Worm (Caenorhabditis elegans) whole organism, L2 larva: ENCODE measurements around the gene F25B3.2.

Experiments
- C34F6.9 ChIP-seq: fragments of 150-350 bp; optimal IDR thresholded peaks from 2 replicates; lab custom pipeline; 2014; ENCODE audit warnings: missing biosample characterization, missing genetic modification characterization
- F13H6.1 ChIP-seq: sonication (generic microtip); optimal IDR thresholded peaks from 2 replicates; lab custom pipeline; 2016; ENCODE audit warnings: missing genetic modification characterization, missing compliant biosample characterization
- Y55F3AM.14 ChIP-seq: fragments of 200-800 bp; sonication (Bioruptor generic); optimal IDR thresholded peaks from 2 replicates; lab custom pipeline; 2018; ENCODE audit warnings: mild to moderate bottlenecking, missing genetic modification characterization, missing compliant biosample characterization
- ZK546.5 ChIP-seq: sonication (generic microtip); optimal IDR thresholded peaks from 2 replicates; lab custom pipeline; 2017; ENCODE audit warnings: missing biosample characterization, missing genetic modification characterization
- alr-1 ChIP-seq: fragments of 150-350 bp; optimal IDR thresholded peaks from 2 replicates; lab custom pipeline; 2014; ENCODE audit warnings: missing biosample characterization, missing genetic modification characterization
- aly-2 ChIP-seq: fragments of 150-350 bp; optimal IDR thresholded peaks from 2 replicates; lab custom pipeline; 2014; ENCODE audit warnings: missing biosample characterization, missing genetic modification characterization
- blmp-1 ChIP-seq: sonication (generic microtip); optimal IDR thresholded peaks from 2 replicates; lab custom pipeline; 2017; ENCODE audit warnings: missing genetic modification characterization, mild to moderate bottlenecking, missing compliant biosample characterization, antibody characterized with exemption, moderate library complexity; ENCODE audit not compliant: insufficient read depth
- ceh-82 ChIP-seq: fragments of 150-350 bp; optimal IDR thresholded peaks from 2 replicates; lab custom pipeline; 2014; ENCODE audit warnings: missing biosample characterization, missing genetic modification characterization
- crh-2 ChIP-seq: sonication (generic microtip); optimal IDR thresholded peaks from 2 replicates; lab custom pipeline; 2017; ENCODE audit warnings: missing biosample characterization, missing genetic modification characterization
- dmd-4 ChIP-seq: sonication (generic microtip); optimal IDR thresholded peaks from 2 replicates; lab custom pipeline; 2017; ENCODE audit warnings: missing biosample characterization, missing genetic modification characterization
- fos-1 ChIP-seq: fragments of 150-350 bp; optimal IDR thresholded peaks from 2 replicates; lab custom pipeline; 2014; ENCODE audit warnings: missing biosample characterization, missing genetic modification characterization
- gmeb-1 ChIP-seq: fragments of 150-350 bp; optimal IDR thresholded peaks from 2 replicates; lab custom pipeline; 2014; ENCODE audit warnings: missing biosample characterization, missing genetic modification characterization
- lin-11 ChIP-seq: fragments of 150-350 bp; sonication (generic microtip); optimal IDR thresholded peaks from 2 replicates; lab custom pipeline; 2014; ENCODE audit warnings: missing biosample characterization, missing genetic modification characterization, inconsistent platforms, mixed read lengths
- lin-13 ChIP-seq: fragments of 150-350 bp; optimal IDR thresholded peaks from 2 replicates; lab custom pipeline; 2014; ENCODE audit warnings: missing biosample characterization, missing genetic modification reagents, missing genetic modification characterization
- lin-39 ChIP-seq: fragments of 150-350 bp; optimal IDR thresholded peaks from 2 replicates; lab custom pipeline; 2014; ENCODE audit warnings: missing biosample characterization, missing genetic modification reagents, missing genetic modification characterization
- lsy-2 ChIP-seq, 2 experiments: fragments of 150-350 bp in 1 of 2; sonication (generic microtip) in 1 of 2; optimal IDR thresholded peaks; 2 replicates each; lab custom pipeline; 2014 to 2017; ENCODE audit warnings: missing biosample characterization in 2 of 2, missing genetic modification characterization in 2 of 2
- mdl-1 ChIP-seq, 2 experiments: fragments of 150-350 bp in 1 of 2; sonication (generic microtip) in 1 of 2; optimal IDR thresholded peaks; 2 replicates each; lab custom pipeline; 2017; ENCODE audit warnings: missing biosample characterization in 2 of 2, missing genetic modification characterization in 2 of 2
- nhr-10 ChIP-seq: sonication (generic microtip); optimal IDR thresholded peaks from 2 replicates; lab custom pipeline; 2017; ENCODE audit warnings: missing biosample characterization, missing genetic modification characterization
- nhr-12 ChIP-seq: fragments of 150-350 bp; optimal IDR thresholded peaks from 2 replicates; lab custom pipeline; 2014; ENCODE audit warnings: missing biosample characterization, missing genetic modification characterization
- nhr-21 ChIP-seq: fragments of 150-350 bp; optimal IDR thresholded peaks from 2 replicates; lab custom pipeline; 2014; ENCODE audit warnings: missing biosample characterization, missing genetic modification characterization
- nhr-23 ChIP-seq: fragments of 150-350 bp; optimal IDR thresholded peaks from 2 replicates; lab custom pipeline; 2014; ENCODE audit warnings: missing biosample characterization, missing genetic modification reagents, missing genetic modification characterization
- nhr-25 ChIP-seq: fragments of 150-350 bp; sonication (generic microtip); optimal IDR thresholded peaks from 3 replicates; lab custom pipeline; 2014; ENCODE audit warnings: missing biosample characterization, missing genetic modification characterization
- peb-1 ChIP-seq: fragments of 150-350 bp; optimal IDR thresholded peaks from 2 replicates; lab custom pipeline; 2014; ENCODE audit warnings: missing biosample characterization, missing genetic modification characterization
- sem-4 ChIP-seq: fragments of 150-350 bp; optimal IDR thresholded peaks from 2 replicates; lab custom pipeline; 2014; ENCODE audit warnings: missing biosample characterization, missing genetic modification reagents, missing genetic modification characterization
- skn-1 ChIP-seq: sonication (generic microtip); optimal IDR thresholded peaks from 2 replicates; lab custom pipeline; 2017; ENCODE audit warnings: missing biosample characterization, missing genetic modification characterization
- sma-3 ChIP-seq: sonication (generic microtip); optimal IDR thresholded peaks from 2 replicates; lab custom pipeline; 2016; ENCODE audit warnings: missing genetic modification reagents, missing genetic modification characterization, missing compliant biosample characterization
- sma-9 ChIP-seq, 2 experiments: fragments of 150-350 bp in 1 of 2; sonication (generic microtip) in 1 of 2; optimal IDR thresholded peaks; 2 replicates each; lab custom pipeline; 2014 to 2016; ENCODE audit warnings: missing genetic modification characterization in 2 of 2, mild to moderate bottlenecking in 1 of 2, missing biosample characterization in 1 of 2, missing compliant biosample characterization in 1 of 2, missing genetic modification reagents in 1 of 2, moderate library complexity in 1 of 2
- unc-39 ChIP-seq: fragments of 150-350 bp; optimal IDR thresholded peaks from 2 replicates; lab custom pipeline; 2014; ENCODE audit warnings: missing biosample characterization, missing genetic modification characterization
- unc-55 ChIP-seq: fragments of 150-350 bp; sonication (generic microtip); optimal IDR thresholded peaks from 3 replicates; lab custom pipeline; 2014; ENCODE audit warnings: missing biosample characterization, missing genetic modification reagents, missing genetic modification characterization
- unc-62 ChIP-seq: fragments of 150-350 bp; optimal IDR thresholded peaks from 2 replicates; lab custom pipeline; 2014; ENCODE audit warnings: missing biosample characterization, missing genetic modification reagents, missing genetic modification characterization
- zag-1 ChIP-seq: fragments of 150-350 bp; optimal IDR thresholded peaks from 2 replicates; lab custom pipeline; 2014; ENCODE audit warnings: missing biosample characterization, missing genetic modification characterization
- ztf-1 ChIP-seq: fragments of 200-800 bp; sonication (Bioruptor generic); conservative IDR thresholded peaks from 2 replicates; pipeline ENCODE4 v1.3.6; 2022; ENCODE audit warnings: missing genetic modification characterization, missing compliant biosample characterization
- ztf-11 ChIP-seq: sonication (generic microtip); optimal IDR thresholded peaks from 2 replicates; lab custom pipeline; 2017; ENCODE audit warnings: missing biosample characterization, missing genetic modification characterization
- ztf-4 ChIP-seq: fragments of 150-350 bp; optimal IDR thresholded peaks from 2 replicates; lab custom pipeline; 2014; ENCODE audit warnings: missing biosample characterization, missing genetic modification characterization

F25B3.2 gene

DNA sequence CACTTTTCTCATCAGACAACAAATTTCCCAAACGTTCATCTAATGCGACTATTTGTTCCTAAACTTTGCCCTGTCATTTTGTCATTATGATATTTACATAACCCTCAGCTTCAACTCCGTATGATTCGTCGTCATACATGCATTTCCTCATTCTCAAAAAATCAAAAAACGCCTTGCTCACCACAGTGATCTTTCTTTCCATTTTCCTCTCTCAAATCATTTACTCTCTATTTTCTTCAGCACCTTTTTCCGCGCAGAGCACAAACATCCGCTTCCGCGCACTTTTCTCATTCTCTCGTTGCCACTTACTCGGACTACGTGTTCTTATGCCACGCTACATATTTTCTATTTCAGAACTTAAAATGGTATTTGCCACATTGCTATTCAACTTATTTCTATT lies at the start of gene F25B3.2:
F25B3.2 (plus strand) TSS at position 301 of the 400 bp plus-strand sequence.
- no peak for TF ChIP-seq fos-1
- TF ChIP-seq lin-39 (tag; lab: Kevin White, UChicago), result no peak
- no peak for TF ChIP-seq dmd-4 (tag; lab: Kevin White, UChicago)
- no peak for TF ChIP-seq ztf-4 (tag; lab: Kevin White, UChicago)
- no peak for TF ChIP-seq unc-55
- TF ChIP-seq sma-3 (GFP tag; lab: Kevin White, UChicago), result no peak
- TF ChIP-seq peb-1 (tag; lab: Kevin White, UChicago), result no peak

DNA sequence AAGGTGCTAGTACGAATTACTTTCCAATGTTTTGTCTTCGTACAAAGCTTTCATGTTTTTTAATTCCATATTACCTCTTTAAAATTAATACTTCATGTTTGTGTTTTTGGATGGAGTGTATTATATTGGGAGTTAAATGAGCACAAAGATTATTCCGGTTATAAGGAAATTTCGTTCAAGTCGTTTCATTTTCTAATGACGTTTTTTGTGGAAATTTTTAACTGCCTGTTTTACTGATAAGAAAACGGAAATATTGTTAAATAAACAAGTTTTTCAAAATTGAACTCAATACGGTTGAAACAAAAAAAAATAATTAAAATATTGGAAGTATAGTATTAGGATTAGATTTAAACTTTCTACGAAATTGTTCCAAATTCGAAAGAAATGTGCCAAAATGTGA lies 49.8 kb upstream of the F25B3.2 start:
- peak; percentile 45 for TF ChIP-seq fos-1
- TF ChIP-seq alr-1 (tag; lab: Kevin White, UChicago), result no peak
- TF ChIP-seq dmd-4 (tag; lab: Kevin White, UChicago), result no peak
- no peak for TF ChIP-seq ceh-82 (tag; lab: Kevin White, UChicago)
- TF ChIP-seq unc-39 (tag; lab: Kevin White, UChicago), result no peak
- TF ChIP-seq mdl-1 (tag; optimal IDR thresholded peaks at IDR 0.05; lab: Kevin White, UChicago), result no peak
- TF ChIP-seq lin-11 (tag; lab: Kevin White, UChicago), result no peak

- TF ChIP-seq C34F6.9 (tag; lab: Kevin White, UChicago) (no peak), gmeb-1 (no peak), blmp-1 (tag; lab: Kevin White, UChicago) (no peak), sem-4 (tag; lab: Kevin White, UChicago) (no peak)
- TF ChIP-seq, all 48 proteins: peak for 0
Measured at ce11 chrV:9527984-9528383, 49.1 kb upstream of the F25B3.2 start.

ce11 chrV:9531477-9531876 lies 45.6 kb upstream of the F25B3.2 start, which contains the start of the genes C50F4.10 and pfk-1.2:
C50F4.10 (minus strand) TSS chrV:9531577.
pfk-1.2 (plus strand) TSS chrV:9531801.
- no peak for TF ChIP-seq gmeb-1
- no peak for TF ChIP-seq ztf-1 (GFP tag; lab: Robert Waterston, UW)
- TF ChIP-seq aly-2 (tag; lab: Kevin White, UChicago), result no peak
- TF ChIP-seq zag-1 (tag; lab: Kevin White, UChicago), result no peak
- TF ChIP-seq lin-39 (tag; lab: Kevin White, UChicago), result no peak
- no peak for TF ChIP-seq sem-4 (tag; lab: Kevin White, UChicago)
- TF ChIP-seq nhr-25 (tag; lab: Kevin White, UChicago), result no peak
- TF ChIP-seq ztf-11, result no peak

- TF ChIP-seq unc-62 (no peak), lsy-2 (tag; optimal IDR thresholded peaks at IDR 0.05; lab: Kevin White, UChicago) (no peak), nhr-12 (tag; lab: Kevin White, UChicago) (no peak), lin-13 (GFP tag; lab: Kevin White, UChicago) (no peak), ztf-11 (no peak), ztf-4 (tag; lab: Kevin White, UChicago) (no peak), crh-2 (tag; lab: Kevin White, UChicago) (no peak), ZK546.5 (tag; lab: Kevin White, UChicago) (no peak), unc-39 (tag; lab: Kevin White, UChicago) (no peak), ceh-82 (tag; lab: Kevin White, UChicago) (no peak), nhr-10 (tag; lab: Kevin White, UChicago) (no peak), sem-4 (tag; lab: Kevin White, UChicago) (no peak), mdl-1 (tag; optimal IDR thresholded peaks at IDR 0.05; lab: Kevin White, UChicago) (no peak), sma-3 (GFP tag; lab: Kevin White, UChicago) (no peak), dmd-4 (tag; lab: Kevin White, UChicago) (no peak), gmeb-1 (no peak), skn-1 (tag; lab: Kevin White, UChicago) (no peak), zag-1 (tag; lab: Kevin White, UChicago) (no peak), Y55F3AM.14 (GFP tag; lab: Kevin White, UChicago) (no peak), alr-1 (tag; lab: Kevin White, UChicago) (no peak)
Measured at ce11 chrV:9534621-9535020, 42.5 kb upstream of the F25B3.2 start, which contains the start of gene tag-329. tag-329 (plus strand) TSS chrV:9534921.

- TF ChIP-seq nhr-21 (tag; lab: Kevin White, UChicago) (no peak), C34F6.9 (tag; lab: Kevin White, UChicago) (peak; percentile 58), sma-9 (GFP tag; optimal IDR thresholded peaks at IDR 0.05; lab: Kevin White, UChicago) (peak; percentile 58), sma-9 (tag; optimal IDR thresholded peaks at IDR 0.05; lab: Kevin White, UChicago) (no peak), skn-1 (tag; lab: Kevin White, UChicago) (no peak), Y55F3AM.14 (GFP tag; lab: Kevin White, UChicago) (no peak), nhr-23 (no peak), fos-1 (peak; percentile 15), ztf-1 (GFP tag; lab: Robert Waterston, UW) (no peak), unc-62 (no peak), lsy-2 (tag; optimal IDR thresholded peaks at IDR 0.05; lab: Kevin White, UChicago) (peak in 1 of 2 experiments; percentile 17), F13H6.1 (tag; lab: Kevin White, UChicago) (peak; percentile 26), gmeb-1 (peak; percentile 33), sma-3 (GFP tag; lab: Kevin White, UChicago) (peak; percentile 30), nhr-10 (tag; lab: Kevin White, UChicago) (no peak)
Measured at ce11 chrV:9536505-9536904, 40.6 kb upstream of the F25B3.2 start, which contains the start of gene C50F4.4. C50F4.4 (plus strand) TSS chrV:9536771.
